Worm (Caenorhabditis elegans) whole organism, L3 larva: ENCODE data around the gene lec-2.

ENCODE experiments used
- ZK546.5 ChIP-seq: sonication (generic microtip); optimal IDR thresholded peaks from 2 replicates; lab custom pipeline; 2017; ENCODE audit warnings: missing biosample characterization, missing genetic modification characterization
- aly-2 ChIP-seq: fragments of 150-350 bp; optimal IDR thresholded peaks from 2 replicates; lab custom pipeline; 2014; ENCODE audit warnings: missing biosample characterization, missing genetic modification characterization
- ama-1 ChIP-seq: fragments of 150-350 bp; optimal IDR thresholded peaks from 2 replicates; lab custom pipeline; 2018
- ceh-16 ChIP-seq: sonication (generic microtip); optimal IDR thresholded peaks from 2 replicates; lab custom pipeline; 2017; ENCODE audit warnings: missing biosample characterization, missing genetic modification characterization
- ceh-28 ChIP-seq: fragments of 150-350 bp; optimal IDR thresholded peaks from 2 replicates; lab custom pipeline; 2014; ENCODE audit warnings: missing biosample characterization, missing genetic modification reagents, missing genetic modification characterization
- ceh-82 ChIP-seq: fragments of 150-350 bp; optimal IDR thresholded peaks from 2 replicates; lab custom pipeline; 2014; ENCODE audit warnings: missing biosample characterization, missing genetic modification characterization
- ceh-9 ChIP-seq: sonication (generic microtip); optimal IDR thresholded peaks from 2 replicates; lab custom pipeline; 2018; ENCODE audit warnings: missing biosample characterization, missing genetic modification characterization
- egl-27 ChIP-seq: sonication (generic microtip); optimal IDR thresholded peaks from 4 replicates; lab custom pipeline; 2017; ENCODE audit warnings: missing biosample characterization, missing genetic modification reagents, missing genetic modification characterization
- egl-5 ChIP-seq: fragments of 150-350 bp; optimal IDR thresholded peaks from 2 replicates; lab custom pipeline; 2017; ENCODE audit warnings: missing biosample characterization, missing genetic modification reagents, missing genetic modification characterization, inconsistent platforms
- elt-1 ChIP-seq: fragments of 150-350 bp; optimal IDR thresholded peaks from 2 replicates; lab custom pipeline; 2014; ENCODE audit warnings: missing biosample characterization, missing genetic modification characterization
- elt-2 ChIP-seq: sonication (generic microtip); optimal IDR thresholded peaks from 2 replicates; lab custom pipeline; 2016; ENCODE audit warnings: missing genetic modification reagents, mild to moderate bottlenecking, missing genetic modification characterization, missing compliant biosample characterization
- eor-1 ChIP-seq, 2 experiments: fragments of 150-350 bp; optimal IDR thresholded peaks; 2 replicates each; lab custom pipeline; 2014 to 2018; ENCODE audit warnings: missing biosample characterization in 2 of 2, missing genetic modification characterization in 2 of 2
- fkh-10 ChIP-seq: sonication (generic microtip); optimal IDR thresholded peaks from 2 replicates; lab custom pipeline; 2017; ENCODE audit warnings: missing biosample characterization, missing genetic modification reagents, missing genetic modification characterization
- fkh-2 ChIP-seq: fragments of 150-350 bp; optimal IDR thresholded peaks from 2 replicates; lab custom pipeline; 2014; ENCODE audit warnings: missing biosample characterization, missing genetic modification reagents, missing genetic modification characterization
- fos-1 ChIP-seq: fragments of 150-350 bp; optimal IDR thresholded peaks from 2 replicates; lab custom pipeline; 2014; ENCODE audit warnings: missing biosample characterization, missing genetic modification characterization
- jun-1 ChIP-seq: fragments of 150-350 bp; optimal IDR thresholded peaks from 2 replicates; lab custom pipeline; 2014; ENCODE audit warnings: missing biosample characterization, missing genetic modification reagents, missing genetic modification characterization
- lin-39 ChIP-seq: fragments of 150-350 bp; optimal IDR thresholded peaks from 2 replicates; lab custom pipeline; 2018; ENCODE audit warnings: missing biosample characterization, missing genetic modification reagents, missing genetic modification characterization
- lsy-12 ChIP-seq: sonication (generic microtip); optimal IDR thresholded peaks from 2 replicates; lab custom pipeline; 2016; ENCODE audit warnings: mild to moderate bottlenecking, missing genetic modification characterization, missing compliant biosample characterization
- mdl-1 ChIP-seq: fragments of 150-350 bp; optimal IDR thresholded peaks from 2 replicates; lab custom pipeline; 2014; ENCODE audit warnings: missing biosample characterization, missing genetic modification characterization
- mml-1 ChIP-seq: fragments of 150-350 bp; sonication (generic microtip); optimal IDR thresholded peaks from 3 replicates; lab custom pipeline; 2014; ENCODE audit warnings: missing biosample characterization, missing genetic modification characterization
- nhr-11 ChIP-seq: fragments of 150-350 bp; optimal IDR thresholded peaks from 2 replicates; lab custom pipeline; 2014; ENCODE audit warnings: missing biosample characterization, missing genetic modification characterization
- nhr-23 ChIP-seq: fragments of 150-350 bp; optimal IDR thresholded peaks from 2 replicates; lab custom pipeline; 2014; ENCODE audit warnings: missing biosample characterization, missing genetic modification reagents, missing genetic modification characterization
- nhr-25 ChIP-seq: sonication (generic microtip); optimal IDR thresholded peaks from 2 replicates; lab custom pipeline; 2017; ENCODE audit warnings: missing biosample characterization, missing genetic modification characterization
- nhr-28 ChIP-seq: fragments of 150-350 bp; optimal IDR thresholded peaks from 2 replicates; lab custom pipeline; 2014; ENCODE audit warnings: missing biosample characterization, missing genetic modification characterization
- nhr-43 ChIP-seq: sonication (generic microtip); optimal IDR thresholded peaks from 2 replicates; lab custom pipeline; 2016; ENCODE audit warnings: mild to moderate bottlenecking, missing genetic modification characterization, missing compliant biosample characterization; ENCODE audit not compliant: poor library complexity, severe bottlenecking
- nhr-67 ChIP-seq: fragments of 150-350 bp; optimal IDR thresholded peaks from 2 replicates; lab custom pipeline; 2014; ENCODE audit warnings: missing biosample characterization, missing genetic modification characterization
- nhr-76 ChIP-seq: fragments of 150-350 bp; sonication (generic microtip); optimal IDR thresholded peaks from 5 replicates; lab custom pipeline; 2014; ENCODE audit warnings: missing biosample characterization, missing genetic modification characterization
- nhr-77 ChIP-seq: fragments of 150-350 bp; optimal IDR thresholded peaks from 2 replicates; lab custom pipeline; 2014; ENCODE audit warnings: missing biosample characterization, missing genetic modification characterization
- pha-4 ChIP-seq: fragments of 150-350 bp; optimal IDR thresholded peaks from 2 replicates; lab custom pipeline; 2014; ENCODE audit warnings: missing biosample characterization, missing genetic modification reagents, missing genetic modification characterization
- skn-1 ChIP-seq: fragments of 150-350 bp; optimal IDR thresholded peaks from 2 replicates; lab custom pipeline; 2014; ENCODE audit warnings: missing biosample characterization, missing genetic modification characterization
- snpc-4 ChIP-seq: fragments of 150-350 bp; optimal IDR thresholded peaks from 2 replicates; lab custom pipeline; 2014; ENCODE audit warnings: missing biosample characterization, missing genetic modification characterization
- zag-1 ChIP-seq: fragments of 150-350 bp; optimal IDR thresholded peaks from 2 replicates; lab custom pipeline; 2014; ENCODE audit warnings: missing biosample characterization, missing genetic modification characterization
- ztf-11 ChIP-seq: fragments of 150-350 bp; optimal IDR thresholded peaks from 2 replicates; lab custom pipeline; 2014; ENCODE audit warnings: missing biosample characterization, missing genetic modification characterization
- ztf-4 ChIP-seq: fragments of 150-350 bp; optimal IDR thresholded peaks from 2 replicates; lab custom pipeline; 2014; ENCODE audit warnings: missing biosample characterization, missing genetic modification characterization

Gene lec-2

DNA sequence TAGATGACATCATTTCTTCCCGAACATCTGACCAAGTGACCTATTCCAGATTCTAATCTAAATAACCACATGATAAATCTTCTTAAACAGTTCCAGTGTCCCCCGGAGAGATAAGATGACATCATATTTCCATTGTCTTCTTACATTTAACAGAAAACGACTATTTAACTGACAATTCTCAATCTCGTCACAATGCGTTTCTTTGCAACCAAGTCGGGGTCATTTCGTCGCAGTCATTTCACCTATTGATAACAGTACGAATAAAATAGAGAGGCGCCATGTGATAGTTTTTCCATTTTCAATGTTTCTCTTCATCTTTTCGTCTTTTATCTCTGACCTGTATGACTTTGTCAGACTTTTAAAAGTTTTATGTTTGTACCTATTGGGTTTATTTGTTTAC is 13.1 kb upstream of the lec-2 start (continued):
- TF ChIP-seq eor-1 (tag; optimal IDR thresholded peaks at IDR 0.05; lab: Kevin White, UChicago), result no peak
- no peak for TF ChIP-seq snpc-4
- no peak for TF ChIP-seq fos-1 (tag; lab: Kevin White, UChicago)
- peak; percentile 24 for TF ChIP-seq nhr-25 (tag; lab: Kevin White, UChicago)

- TF ChIP-seq pha-4 (tag; lab: Kevin White, UChicago) (peak; percentile 74), lsy-12 (tag; lab: Kevin White, UChicago) (no peak), elt-2 (tag; lab: Kevin White, UChicago) (peak; percentile 32)
These were observed 12.2 kb upstream of the lec-2 start, which contains the start of gene F52H3.6 for ce11 chrII:10028195-10028594. Gene F52H3.6 (minus strand): TSS chrII:10028422.

- TF ChIP-seq ztf-11 (no peak), ceh-82 (tag; lab: Kevin White, UChicago) (no peak), ZK546.5 (tag; lab: Kevin White, UChicago) (no peak), ceh-16 (no peak), ama-1 (lab: Kevin White, UChicago) (no peak), ceh-9 (tag; lab: Kevin White, UChicago) (no peak), elt-2 (tag; lab: Kevin White, UChicago) (no peak), mml-1 (tag; lab: Kevin White, UChicago) (no peak), skn-1 (tag; lab: Kevin White, UChicago) (no peak), nhr-67 (tag; lab: Kevin White, UChicago) (no peak), nhr-76 (tag; lab: Kevin White, UChicago) (no peak), nhr-28 (no peak), ceh-28 (tag; lab: Kevin White, UChicago) (no peak), nhr-11 (no peak), nhr-77 (no peak), aly-2 (tag; lab: Kevin White, UChicago) (no peak), ztf-4 (tag; lab: Kevin White, UChicago) (no peak), jun-1 (tag; lab: Kevin White, UChicago) (no peak), eor-1 (tag; optimal IDR thresholded peaks at IDR 0.05; lab: Kevin White, UChicago) (no peak), fos-1 (tag; lab: Kevin White, UChicago) (no peak)
These were observed 9.1 kb upstream of the lec-2 start for ce11 chrII:10025059-10025458.

DNA sequence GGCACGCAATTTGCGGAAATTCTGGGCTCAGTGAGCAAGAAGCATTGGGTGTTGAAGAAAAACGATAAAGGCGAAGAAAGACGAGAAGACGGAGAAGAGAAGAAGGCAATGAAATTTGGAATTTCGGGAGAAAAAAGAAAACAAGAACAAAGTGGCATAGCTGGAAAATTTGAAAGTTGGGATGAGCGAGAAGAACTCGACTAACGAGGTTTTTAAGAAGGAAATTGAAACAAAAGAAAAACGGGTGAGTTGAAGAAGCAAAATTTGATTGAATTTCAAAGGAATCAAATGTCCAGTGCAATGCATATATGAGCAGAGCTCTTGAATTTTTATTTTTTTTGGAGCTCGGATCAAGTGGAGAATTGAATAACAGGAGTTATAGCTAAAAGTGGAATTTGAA is 5.8 kb upstream of the lec-2 start:
- TF ChIP-seq nhr-25 (tag; lab: Kevin White, UChicago), result no peak
- no peak for TF ChIP-seq egl-5 (tag; lab: Kevin White, UChicago)
- TF ChIP-seq nhr-67 (tag; lab: Kevin White, UChicago), result no peak
- peak; percentile 78 for TF ChIP-seq fkh-10
- TF ChIP-seq ZK546.5 (tag; lab: Kevin White, UChicago), result no peak
- no peak for TF ChIP-seq fkh-2 (tag; lab: Kevin White, UChicago)

ce11 chrII:10019669-10020068 is 3.7 kb upstream of the lec-2 start:
- TF ChIP-seq mdl-1 (no peak), elt-1 (tag; lab: Kevin White, UChicago) (no peak), nhr-43 (tag; lab: Kevin White, UChicago) (no peak), ceh-82 (tag; lab: Kevin White, UChicago) (no peak), nhr-23 (tag; lab: Kevin White, UChicago) (no peak), pha-4 (tag; lab: Kevin White, UChicago) (peak; percentile 43), egl-27 (tag; lab: Kevin White, UChicago) (no peak)

DNA sequence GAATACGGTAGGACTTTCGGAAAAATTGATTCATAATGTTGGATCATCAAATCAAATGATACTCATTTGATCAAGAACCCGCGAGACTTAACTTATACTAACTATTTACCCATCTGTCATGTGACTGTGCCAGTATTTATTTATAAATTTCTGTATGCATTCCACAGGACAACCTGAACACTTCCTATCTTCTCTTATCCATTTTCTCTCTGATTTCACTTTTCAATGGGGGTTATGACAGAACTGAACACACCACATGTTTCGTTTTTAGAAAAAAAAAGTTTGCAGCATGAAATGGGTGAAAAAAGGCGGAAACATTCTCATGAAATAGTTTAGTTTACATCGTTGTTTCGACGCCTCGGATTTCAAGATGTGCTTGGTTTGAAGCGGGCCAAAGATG is 1.5 kb upstream of the lec-2 start:
- no peak for TF ChIP-seq nhr-28
- no peak for TF ChIP-seq zag-1
- no peak for TF ChIP-seq nhr-76 (tag; lab: Kevin White, UChicago)
- TF ChIP-seq ceh-82 (tag; lab: Kevin White, UChicago), result no peak
- no peak for TF ChIP-seq lin-39 (tag; lab: Kevin White, UChicago)
- no peak for TF ChIP-seq snpc-4
